Fruit fly (Drosophila melanogaster) whole organism, embryonic: ENCODE results near the gene CG5644.

Source experiments
- Antp ChIP-seq: fragments of 200-800 bp; sonication (Bioruptor generic); optimal IDR thresholded peaks from 3 replicates; lab custom pipeline; 2016; ENCODE audit warnings: missing biosample characterization, missing genetic modification characterization
- Asciz ChIP-seq: fragments of 200-800 bp; sonication (Bioruptor generic); optimal IDR thresholded peaks from 2 replicates; lab custom pipeline; 2017; ENCODE audit warnings: missing biosample characterization, mild to moderate bottlenecking, missing genetic modification characterization, missing genetic modification reagents
- CG10147 ChIP-seq: fragments of 200-800 bp; sonication (Bioruptor generic); optimal IDR thresholded peaks from 2 replicates; lab custom pipeline; 2019; ENCODE audit warnings: missing biosample characterization, mild to moderate bottlenecking, missing genetic modification characterization, moderate library complexity
- CG10462 ChIP-seq: fragments of 200-800 bp; sonication (Bioruptor generic); optimal IDR thresholded peaks from 2 replicates; lab custom pipeline; 2016; ENCODE audit warnings: missing biosample characterization, missing genetic modification characterization
- CG11696 ChIP-seq: fragments of 200-800 bp; sonication (Bioruptor generic); IDR thresholded peaks from 2 replicates; pipeline ENCODE4 v1.3.6; 2022; ENCODE audit warnings: missing biosample characterization, missing genetic modification characterization
- CG13624 ChIP-seq: fragments of 200-800 bp; sonication (Bioruptor generic); optimal IDR thresholded peaks from 2 replicates; lab custom pipeline; 2016; ENCODE audit warnings: missing biosample characterization, missing genetic modification characterization
- CG13894 ChIP-seq: fragments of 200-800 bp; sonication (Bioruptor generic); optimal IDR thresholded peaks from 3 replicates; lab custom pipeline; 2018; ENCODE audit warnings: missing biosample characterization, mild to moderate bottlenecking, missing genetic modification characterization, moderate library complexity
- CG14441 ChIP-seq: fragments of 200-800 bp; sonication (Bioruptor generic); IDR thresholded peaks from 2 replicates; pipeline ENCODE4 v1.3.6; 2022; ENCODE audit warnings: missing biosample characterization, missing genetic modification characterization
- CG14667 ChIP-seq: fragments of 200-800 bp; sonication (Bioruptor generic); IDR thresholded peaks from 2 replicates; pipeline ENCODE4 v1.3.6; 2022; ENCODE audit warnings: missing biosample characterization, missing genetic modification characterization
- CG14710 ChIP-seq: fragments of 200-800 bp; sonication (Bioruptor generic); optimal IDR thresholded peaks from 3 replicates; lab custom pipeline; 2019; ENCODE audit warnings: missing biosample characterization, mild to moderate bottlenecking, missing genetic modification characterization, moderate library complexity
- CG17361 ChIP-seq: fragments of 200-800 bp; sonication (Bioruptor generic); IDR thresholded peaks from 3 replicates; pipeline ENCODE4 v1.3.6; 2022; ENCODE audit warnings: missing biosample characterization, missing genetic modification characterization
- CG17385 ChIP-seq: fragments of 200-800 bp; sonication (Bioruptor generic); optimal IDR thresholded peaks from 3 replicates; lab custom pipeline; 2018; ENCODE audit warnings: missing biosample characterization, mild to moderate bottlenecking, missing genetic modification characterization
- CG17912 ChIP-seq: fragments of 200-800 bp; sonication (Bioruptor generic); optimal IDR thresholded peaks from 2 replicates; lab custom pipeline; 2018; ENCODE audit warnings: missing biosample characterization, mild to moderate bottlenecking, missing genetic modification characterization
- CG1832 ChIP-seq: fragments of 200-800 bp; sonication (Bioruptor generic); optimal IDR thresholded peaks from 2 replicates; lab custom pipeline; 2017; ENCODE audit warnings: missing biosample characterization, mild to moderate bottlenecking, missing genetic modification characterization, inconsistent platforms
- CG31388 ChIP-seq: fragments of 200-800 bp; sonication (Bioruptor generic); optimal IDR thresholded peaks from 2 replicates; lab custom pipeline; 2016; ENCODE audit warnings: missing biosample characterization, missing genetic modification characterization
- CG32532 ChIP-seq: fragments of 200-800 bp; sonication (Bioruptor generic); IDR thresholded peaks from 2 replicates; pipeline ENCODE4 v1.3.6; 2022; ENCODE audit warnings: missing biosample characterization, missing genetic modification characterization
- CG3281 ChIP-seq: fragments of 200-800 bp; sonication (Bioruptor generic); optimal IDR thresholded peaks from 3 replicates; lab custom pipeline; 2017; ENCODE audit warnings: missing biosample characterization, mild to moderate bottlenecking, missing genetic modification characterization
- CG3847 ChIP-seq: fragments of 200-800 bp; sonication (Bioruptor generic); IDR thresholded peaks from 2 replicates; pipeline ENCODE4 v1.3.6; 2022; ENCODE audit warnings: missing biosample characterization, missing genetic modification characterization
- CG43689 ChIP-seq: fragments of 200-800 bp; sonication (Bioruptor generic); IDR thresholded peaks from 2 replicates; pipeline ENCODE4 v1.3.6; 2022; ENCODE audit warnings: missing biosample characterization, missing genetic modification characterization
- CTCF ChIP-seq: fragments of 200-800 bp; sonication (Bioruptor generic); optimal IDR thresholded peaks from 2 replicates; lab custom pipeline; 2017; ENCODE audit warnings: missing biosample characterization, mild to moderate bottlenecking, missing genetic modification characterization, moderate library complexity
- Dad ChIP-seq: fragments of 200-800 bp; sonication (Bioruptor generic); optimal IDR thresholded peaks from 3 replicates; lab custom pipeline; 2016; ENCODE audit warnings: missing biosample characterization, missing genetic modification characterization
- GATAe ChIP-seq: fragments of 200-800 bp; sonication (Bioruptor generic); conservative IDR thresholded peaks from 2 replicates; pipeline ENCODE4 v1.3.6; 2022; ENCODE audit warnings: missing biosample characterization, missing genetic modification characterization
- HLH3B ChIP-seq: fragments of 200-800 bp; sonication (Bioruptor generic); IDR thresholded peaks from 2 replicates; pipeline ENCODE4 v1.3.6; 2022; ENCODE audit warnings: missing biosample characterization, missing genetic modification characterization
- Hr3 ChIP-seq: fragments of 200-800 bp; sonication (Bioruptor generic); optimal IDR thresholded peaks from 3 replicates; lab custom pipeline; 2016; ENCODE audit warnings: missing biosample characterization, missing genetic modification characterization
- Lpt ChIP-seq: fragments of >200 bp; optimal IDR thresholded peaks from 2 replicates; lab custom pipeline; 2018; ENCODE audit warnings: missing biosample characterization, missing genetic modification characterization
- Mes4 ChIP-seq: fragments of 200-800 bp; sonication (Bioruptor generic); optimal IDR thresholded peaks from 2 replicates; lab custom pipeline; 2016; ENCODE audit warnings: missing biosample characterization, missing genetic modification characterization
- NC2α ChIP-seq: fragments of 200-800 bp; sonication (Bioruptor generic); optimal IDR thresholded peaks from 2 replicates; lab custom pipeline; 2016; ENCODE audit warnings: missing biosample characterization, missing genetic modification characterization
- ab ChIP-seq: fragments of 200-800 bp; sonication (Bioruptor generic); optimal IDR thresholded peaks from 2 replicates; lab custom pipeline; 2016; ENCODE audit warnings: missing biosample characterization, missing genetic modification characterization
- abd-A ChIP-seq: fragments of 200-800 bp; sonication (Bioruptor generic); optimal IDR thresholded peaks from 3 replicates; lab custom pipeline; 2019; ENCODE audit warnings: missing biosample characterization, mild to moderate bottlenecking, missing genetic modification characterization, moderate library complexity
- cg ChIP-seq: fragments of 200-800 bp; sonication (Bioruptor generic); optimal IDR thresholded peaks from 3 replicates; lab custom pipeline; 2019; ENCODE audit warnings: missing biosample characterization, mild to moderate bottlenecking, missing genetic modification characterization, moderate library complexity
- chinmo ChIP-seq: fragments of 200-800 bp; sonication (Bioruptor generic); IDR thresholded peaks from 4 replicates; pipeline ENCODE4 v1.3.6; 2022; ENCODE audit warnings: missing biosample characterization, missing genetic modification characterization; ENCODE audit not compliant: partially characterized antibody
- chn ChIP-seq: fragments of 200-800 bp; sonication (Bioruptor generic); optimal IDR thresholded peaks from 2 replicates; lab custom pipeline; 2016; ENCODE audit warnings: missing biosample characterization, missing genetic modification characterization
- corto ChIP-seq: fragments of 200-800 bp; sonication (Bioruptor generic); optimal IDR thresholded peaks from 2 replicates; lab custom pipeline; 2016; ENCODE audit warnings: missing biosample characterization, mild to moderate bottlenecking, missing genetic modification characterization, moderate library complexity
- dpn ChIP-seq, 2 experiments: fragments of 200-800 bp; sonication (Bioruptor generic); optimal IDR thresholded peaks; 3 replicates each; lab custom pipeline; 2016; ENCODE audit warnings: missing biosample characterization in 2 of 2, missing genetic modification characterization in 2 of 2
- fru ChIP-seq: fragments of >200 bp; optimal IDR thresholded peaks from 2 replicates; lab custom pipeline; 2017
- gce ChIP-seq: fragments of 200-800 bp; sonication (Bioruptor generic); IDR thresholded peaks from 3 replicates; pipeline ENCODE4 v1.3.6; 2022; ENCODE audit warnings: missing biosample characterization, missing genetic modification characterization
- gsb ChIP-seq: fragments of 200-800 bp; sonication (Bioruptor generic); IDR thresholded peaks from 2 replicates; pipeline ENCODE4 v1.3.6; 2022; ENCODE audit warnings: missing biosample characterization, missing genetic modification characterization
- gsb-n ChIP-seq: fragments of 200-800 bp; sonication (Bioruptor generic); optimal IDR thresholded peaks from 3 replicates; lab custom pipeline; 2018; ENCODE audit warnings: missing biosample characterization, mild to moderate bottlenecking, missing genetic modification characterization
- hbn ChIP-seq: fragments of 200-800 bp; sonication (Bioruptor generic); IDR thresholded peaks from 2 replicates; pipeline ENCODE4 v1.3.6; 2022; ENCODE audit warnings: missing biosample characterization, missing genetic modification characterization; ENCODE audit not compliant: partially characterized antibody
- lilli ChIP-seq: fragments of 200-800 bp; sonication (Bioruptor generic); optimal IDR thresholded peaks from 3 replicates; lab custom pipeline; 2016; ENCODE audit warnings: missing biosample characterization, missing genetic modification characterization
- pan ChIP-seq, 4 experiments: fragments of >200 bp in 3 of 4; fragments of 200-800 bp in 1 of 4; sonication (Bioruptor generic) in 1 of 4; optimal IDR thresholded peaks in 3 of 4; IDR thresholded peaks in 1 of 4; 2 replicates each; pipeline versions ENCODE4 v1.3.6 to Lab custom; 2017 to 2022; ENCODE audit warnings: missing biosample characterization in 2 of 4, missing genetic modification characterization in 2 of 4, mixed read lengths in 1 of 4
- pho ChIP-seq: fragments of 200-800 bp; sonication (Bioruptor generic); optimal IDR thresholded peaks from 2 replicates; lab custom pipeline; 2016; ENCODE audit warnings: missing biosample characterization, missing genetic modification characterization
- sens ChIP-seq: fragments of 200-800 bp; sonication (Bioruptor generic); peaks from one replicate; lab custom pipeline; 2016; ENCODE audit warnings: missing biosample characterization, missing genetic modification characterization
- shn ChIP-seq: fragments of 200-800 bp; sonication (Bioruptor generic); optimal IDR thresholded peaks from 3 replicates; lab custom pipeline; 2016; ENCODE audit warnings: missing biosample characterization, missing genetic modification characterization
- sim ChIP-seq: fragments of 200-800 bp; sonication (Bioruptor generic); IDR thresholded peaks from 2 replicates; pipeline ENCODE4 v1.3.6; 2022; ENCODE audit warnings: missing biosample characterization, missing genetic modification characterization
- sna ChIP-seq: fragments of 200-800 bp; sonication (Bioruptor generic); IDR thresholded peaks from 2 replicates; pipeline ENCODE4 v1.3.6; 2022; ENCODE audit warnings: missing biosample characterization, missing genetic modification characterization; ENCODE audit not compliant: partially characterized antibody
- tin ChIP-seq: fragments of 200-800 bp; sonication (Bioruptor generic); optimal IDR thresholded peaks from 3 replicates; lab custom pipeline; 2016; ENCODE audit warnings: missing biosample characterization, missing genetic modification characterization
- tx ChIP-seq: fragments of 200-800 bp; sonication (Bioruptor generic); optimal IDR thresholded peaks from 2 replicates; lab custom pipeline; 2016; ENCODE audit warnings: missing biosample characterization, missing genetic modification characterization
- usp ChIP-seq: fragments of >200 bp; optimal IDR thresholded peaks from 2 replicates; lab custom pipeline; 2017; ENCODE audit warnings: missing biosample characterization, missing genetic modification characterization
- yki ChIP-seq: fragments of >200 bp; optimal IDR thresholded peaks from 3 replicates; lab custom pipeline; 2018
- zf30C ChIP-seq: fragments of 200-800 bp; sonication (Bioruptor generic); optimal IDR thresholded peaks from 3 replicates; lab custom pipeline; 2018; ENCODE audit warnings: missing biosample characterization, mild to moderate bottlenecking, missing genetic modification characterization

CG5644 gene

dm6 chr3L:8953199-8953956, 26.3 kb downstream of the CG5644 start (continued):
- TF ChIP-seq zf30C (GFP tag; lab: Kevin White, UChicago) (no peak), NC2α (GFP tag; lab: Kevin White, UChicago) (no peak), chinmo (GFP tag; lab: Robert Waterston, UW) (0 out of 4 replicates have a peak, but pooled peaks have one; percentile 34), CG13894 (peak; percentile 38), pho (GFP tag; lab: Kevin White, UChicago) (no peak), abd-A (peak; percentile 69), gsb-n (peak; percentile 53), gce (GFP tag; lab: Robert Waterston, UW) (no peak), fru (lab: Kevin White, UChicago) (no peak), Hr3 (GFP tag; lab: Kevin White, UChicago) (peak; percentile 36), CG10462 (GFP tag; lab: Kevin White, UChicago) (no peak), hbn (no peak), CG3847 (GFP tag; lab: Robert Waterston, UW) (no peak), HLH3B (GFP tag; lab: Robert Waterston, UW) (no peak), pan (optimal IDR thresholded peaks at IDR 0.05; lab: Kevin White, UChicago) (no peak), pan (GFP tag; optimal IDR thresholded peaks at IDR 0.05 in 1 of 2, IDR thresholded peaks at IDR 0.05 in 1 of 2) (peak in 1 of 2 experiments; percentile 16), tin (GFP tag; lab: Kevin White, UChicago) (no peak), CG17385 (peak; percentile 72), chn (GFP tag; lab: Kevin White, UChicago) (peak; percentile 2), CG43689 (GFP tag; lab: Robert Waterston, UW) (no peak), CTCF (GFP tag; lab: Kevin White, UChicago) (peak; percentile 28), CG14710 (peak; percentile 44), CG1832 (GFP tag; lab: Kevin White, UChicago) (no peak), CG10147 (GFP tag; lab: Kevin White, UChicago) (peak; percentile 62), dpn (GFP tag; optimal IDR thresholded peaks at IDR 0.05; lab: Kevin White, UChicago) (peak; percentile 41 to 57), CG14441 (GFP tag; lab: Robert Waterston, UW) (no peak; the same call in 1 of the 2 replicates), CG11696 (GFP tag; lab: Robert Waterston, UW) (no peak), CG13624 (GFP tag; lab: Kevin White, UChicago) (no peak), sna (GFP tag; lab: Robert Waterston, UW) (no peak), ab (GFP tag; lab: Kevin White, UChicago) (no peak), Asciz (GFP tag; lab: Kevin White, UChicago) (peak; percentile 68), CG31388 (GFP tag; lab: Kevin White, UChicago) (no peak), CG3281 (peak; percentile 73), CG32532 (GFP tag; lab: Robert Waterston, UW) (0 out of 2 replicates have a peak, but pooled peaks have one; percentile 9), CG17912 (no peak), CG17361 (GFP tag; lab: Robert Waterston, UW) (peak; percentile 83), GATAe (GFP tag; lab: Robert Waterston, UW) (no peak), cg (GFP tag; lab: Kevin White, UChicago) (no peak), lilli (GFP tag; lab: Kevin White, UChicago) (peak; percentile 46), Lpt (GFP tag; lab: Kevin White, UChicago) (no peak), gsb (GFP tag; lab: Robert Waterston, UW) (no peak), yki (no peak), CG14667 (no peak), tx (GFP tag; lab: Kevin White, UChicago) (peak; percentile 50), shn (GFP tag; lab: Kevin White, UChicago) (peak; percentile 30), Antp (GFP tag; lab: Kevin White, UChicago) (peak; percentile 53), sens (peak; percentile 95), usp (no peak), Dad (no peak), Mes4 (peak; percentile 37), sim (GFP tag; lab: Robert Waterston, UW) (no peak), corto (GFP tag; lab: Kevin White, UChicago) (no peak)
